Worm (Caenorhabditis elegans) whole organism, L1 larva: ENCODE results near the gene mthf-1.

Experiments used
- blmp-1 ChIP-seq: fragments of 150-350 bp; optimal IDR thresholded peaks from 2 replicates; lab custom pipeline; 2014; ENCODE audit warnings: missing biosample characterization, missing genetic modification characterization
- efl-1 ChIP-seq, 4 experiments: fragments of 150-350 bp; optimal IDR thresholded peaks in 3 of 4; peaks in 1 of 4; 1 replicate in 1 of 4; 2 replicates in 3 of 4; lab custom pipeline; 2014; ENCODE audit warnings: missing biosample characterization in 2 of 4, missing genetic modification characterization in 2 of 4, missing genetic modification reagents in 2 of 4
- nhr-237 ChIP-seq: fragments of 150-350 bp; optimal IDR thresholded peaks from 2 replicates; lab custom pipeline; 2014; ENCODE audit warnings: missing biosample characterization, missing genetic modification characterization
- unc-62 ChIP-seq: fragments of 150-350 bp; optimal IDR thresholded peaks from 2 replicates; lab custom pipeline; 2014; ENCODE audit warnings: missing biosample characterization, missing genetic modification reagents, missing genetic modification characterization
- unc-86 ChIP-seq: sonication (generic microtip); optimal IDR thresholded peaks from 2 replicates; lab custom pipeline; 2016; ENCODE audit warnings: missing genetic modification characterization, missing compliant biosample characterization

DNA sequence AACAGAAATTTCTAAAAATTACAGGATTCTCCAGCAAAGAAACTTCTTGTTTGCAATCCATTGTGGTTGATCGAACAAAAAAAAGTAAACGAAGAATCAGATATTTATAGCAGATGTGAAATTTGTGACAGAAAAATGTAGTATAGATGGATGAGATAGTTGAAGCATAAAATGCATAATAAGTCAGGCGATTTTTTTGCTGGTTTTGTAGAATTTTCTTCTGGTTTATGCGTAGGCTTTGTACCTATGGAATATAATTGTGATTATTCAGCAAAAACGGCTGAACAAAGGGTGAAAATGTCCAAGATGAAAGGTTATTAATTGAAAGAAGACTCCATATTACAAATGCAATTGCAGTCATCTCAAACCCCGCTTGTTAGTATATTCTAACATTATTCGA lies 12.2 kb downstream of the mthf-1 start, which contains the start of gene srh-39:
- no peak for TF ChIP-seq efl-1 (optimal IDR thresholded peaks at IDR 0.05; lab: Kevin White, UChicago)
- TF ChIP-seq efl-1 (GFP tag; optimal IDR thresholded peaks at IDR 0.05 in 1 of 2; lab: Kevin White, UChicago) = no peak
- no peak for TF ChIP-seq unc-62 (GFP tag; lab: Kevin White, UChicago)
- no peak for TF ChIP-seq unc-86
- TF ChIP-seq blmp-1 (tag; lab: Kevin White, UChicago) = no peak
- TF ChIP-seq nhr-237 (tag; lab: Kevin White, UChicago) = no peak
